Worm (Caenorhabditis elegans): ENCODE measurements around the gene npr-13.
"Not testable (repeated sequence)": the region's sequence is repeated elsewhere in the genome, so short reads cannot be mapped to it uniquely, and the experiment has no call there.

npr-13 gene

DNA sequence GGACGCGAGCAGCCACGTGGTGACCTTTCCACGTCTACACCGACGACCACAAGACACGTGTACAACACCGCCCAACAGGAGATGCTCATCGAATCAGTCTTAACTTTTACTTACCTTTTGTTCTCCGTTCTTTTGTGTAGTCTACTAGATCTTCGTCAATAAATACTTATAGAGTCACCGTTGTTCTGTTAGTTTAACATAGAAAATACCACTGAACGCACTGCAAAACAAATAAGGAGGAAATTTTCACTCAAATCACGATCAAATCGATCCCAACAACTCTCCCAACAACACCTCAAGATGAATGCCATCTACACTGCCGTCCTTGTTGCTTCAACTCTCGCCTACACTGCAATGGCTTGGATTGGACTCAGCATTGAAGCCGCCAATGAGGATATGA, 32.4 kb upstream of the npr-13 start, which contains the start of gene nspa-2:
Gene nspa-2 (plus strand): TSS at position 301 of the 400 bp plus-strand sequence.
- TF ChIP-seq zip-4 (GFP tag; optimal IDR thresholded peaks at IDR 0.05); mep-1 (tag; optimal IDR thresholded peaks at IDR 0.05); efl-1 (optimal IDR thresholded peaks at IDR 0.05); efl-1 (GFP tag; optimal IDR thresholded peaks at IDR 0.05 in 1 of 2): not testable (repeated sequence)

DNA sequence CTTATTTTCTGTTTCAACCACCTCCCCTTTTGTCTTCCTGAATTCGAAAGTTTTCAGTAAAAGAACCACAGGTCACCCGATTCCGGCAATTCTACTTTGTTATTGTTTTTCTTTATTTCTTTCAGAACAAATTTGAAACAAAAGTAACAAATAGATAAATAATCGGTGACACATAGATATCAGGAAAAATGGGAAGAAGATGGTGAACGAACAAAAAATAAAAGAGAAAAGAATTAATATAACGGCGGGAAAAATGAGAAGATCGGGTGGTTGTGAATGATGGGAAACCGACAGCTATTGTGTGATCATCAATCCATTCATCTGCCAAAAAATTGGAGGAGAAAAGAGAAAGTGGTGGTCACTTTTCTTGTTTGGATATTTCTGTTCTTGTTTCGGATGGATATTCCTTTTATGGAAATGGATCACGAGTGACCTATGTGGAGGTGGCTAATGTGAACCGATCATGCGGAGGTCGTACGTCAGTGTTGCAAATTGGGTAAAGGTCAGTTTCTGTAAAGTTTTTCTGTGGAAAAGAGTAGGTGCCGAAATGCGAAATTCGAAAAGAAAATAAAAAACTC, 18.9 kb upstream of the npr-13 start:
- TF ChIP-seq ceh-82 (tag; optimal IDR thresholded peaks at IDR 0.05), result no peak
- TF ChIP-seq mef-2 (tag; optimal IDR thresholded peaks at IDR 0.05), result no peak
- peak; percentile 8 for TF ChIP-seq lin-14 (GFP tag; optimal IDR thresholded peaks at IDR 0.05)
- no peak for TF ChIP-seq unc-130 (tag; optimal IDR thresholded peaks at IDR 0.05)
- no peak for TF ChIP-seq ets-5 (GFP tag; IDR thresholded peaks at IDR 0.05)
- no peak for TF ChIP-seq unc-62 (GFP tag; optimal IDR thresholded peaks at IDR 0.05)
- TF ChIP-seq zip-4 (GFP tag; optimal IDR thresholded peaks at IDR 0.05), result no peak
- no peak for TF ChIP-seq efl-1 (optimal IDR thresholded peaks at IDR 0.05)
- TF ChIP-seq efl-1 (GFP tag; optimal IDR thresholded peaks at IDR 0.05 in 1 of 2), result peak in 1 of 2 experiments; percentile 73
- TF ChIP-seq fos-1 (tag; optimal IDR thresholded peaks at IDR 0.05), result no peak
- TF ChIP-seq alr-1 (tag; optimal IDR thresholded peaks at IDR 0.05; ENCODE audit: borderline replicate concordance), result no peak
- TF ChIP-seq lin-15B (tag; optimal IDR thresholded peaks at IDR 0.05), result no peak
- no peak for TF ChIP-seq vab-15 (tag; optimal IDR thresholded peaks at IDR 0.05)
- TF ChIP-seq ceh-8 (GFP tag; optimal IDR thresholded peaks at IDR 0.05), result no peak
- no peak for TF ChIP-seq swsn-7 (tag; optimal IDR thresholded peaks at IDR 0.05)
- TF ChIP-seq egl-13 (tag; optimal IDR thresholded peaks at IDR 0.05), result no peak
- TF ChIP-seq xbp-1 (tag; optimal IDR thresholded peaks at IDR 0.05), result no peak
- no peak for TF ChIP-seq nhr-19 (GFP tag; conservative IDR thresholded peaks at IDR 0.05)
- TF ChIP-seq nhr-90 (tag; optimal IDR thresholded peaks at IDR 0.05; ENCODE audit: poor library complexity), result no peak
- TF ChIP-seq hlh-4 (tag; optimal IDR thresholded peaks at IDR 0.05), result no peak
- no peak for TF ChIP-seq aha-1 (tag; optimal IDR thresholded peaks at IDR 0.05)
- no peak for TF ChIP-seq dpl-1 (GFP tag; optimal IDR thresholded peaks at IDR 0.05)
- no peak for TF ChIP-seq nhr-20 (tag; optimal IDR thresholded peaks at IDR 0.05)
- no peak for TF ChIP-seq tlp-1 (tag; optimal IDR thresholded peaks at IDR 0.05)
- TF ChIP-seq zag-1 (tag; optimal IDR thresholded peaks at IDR 0.05), result no peak
- no peak for TF ChIP-seq lsy-2 (tag; optimal IDR thresholded peaks at IDR 0.05)
- no peak for TF ChIP-seq C16A3.4 (tag; optimal IDR thresholded peaks at IDR 0.05)
- TF ChIP-seq sup-37 (GFP tag; optimal IDR thresholded peaks at IDR 0.05), result no peak
- TF ChIP-seq nhr-77 (tag; optimal IDR thresholded peaks at IDR 0.05), result no peak
- TF ChIP-seq nhr-85 (tag), result peak; percentile 3
- no peak for TF ChIP-seq pax-3 (tag; optimal IDR thresholded peaks at IDR 0.05)
- peak; percentile 95 for TF ChIP-seq blmp-1 (tag; optimal IDR thresholded peaks at IDR 0.05)
- no peak for TF ChIP-seq nhr-28 (tag; optimal IDR thresholded peaks at IDR 0.05)
- no peak for TF ChIP-seq snpc-4 (tag; optimal IDR thresholded peaks at IDR 0.05)

DNA sequence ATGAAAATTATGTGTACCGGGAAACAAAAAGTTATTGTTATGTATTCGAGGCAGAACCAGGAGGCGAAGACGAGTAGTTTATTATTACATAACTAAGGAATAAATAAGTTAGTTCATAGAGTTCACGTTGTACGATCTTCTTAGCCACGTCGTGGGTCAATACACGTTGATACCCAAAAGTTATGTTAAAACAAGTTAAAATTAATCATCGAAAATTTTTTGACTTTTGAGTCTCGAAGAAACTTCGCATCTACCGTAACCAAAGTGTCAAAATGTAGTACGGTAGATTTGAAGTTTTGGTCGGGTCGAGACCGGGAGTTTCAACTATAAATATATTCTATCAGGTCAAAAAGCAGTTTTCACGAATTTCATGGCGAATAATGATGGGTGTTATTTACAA, 18.3 kb upstream of the npr-13 start, which contains the start of gene ZC412.10:
Gene ZC412.10 (minus strand): TSS at position 101 of the 400 bp plus-strand sequence.
- TF ChIP-seq Y116A8C.19 (tag; optimal IDR thresholded peaks at IDR 0.05; ENCODE audit: borderline replicate concordance); fkh-4 (tag; optimal IDR thresholded peaks at IDR 0.05; ENCODE audit: borderline replicate concordance); fos-1 (tag; optimal IDR thresholded peaks at IDR 0.05): not testable (repeated sequence)

DNA sequence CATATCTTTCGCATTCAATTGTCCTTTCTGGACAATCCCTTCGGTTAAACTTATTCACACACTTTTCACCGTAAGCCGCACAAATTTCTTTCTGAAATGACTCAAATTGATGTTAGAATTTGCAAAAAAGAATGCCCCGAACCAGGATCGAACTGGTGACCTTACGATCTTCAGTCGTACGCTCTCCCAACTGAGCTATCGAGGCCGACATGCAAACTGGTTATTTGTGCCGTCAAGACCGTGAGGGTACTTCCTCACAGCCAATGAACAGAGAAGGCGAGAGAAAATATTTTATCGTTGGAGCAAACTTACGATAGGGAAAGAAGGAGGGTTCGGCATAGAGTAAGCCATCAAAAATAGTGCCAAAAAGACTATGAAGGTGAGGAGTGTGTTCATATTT, 17.9 kb upstream of the npr-13 start:
- no peak for TF ChIP-seq fkh-10 (GFP tag; optimal IDR thresholded peaks at IDR 0.05)
- TF ChIP-seq xbp-1 (tag; optimal IDR thresholded peaks at IDR 0.05), result peak; percentile 25
- peak; percentile 21 for TF ChIP-seq tbx-2 (tag; optimal IDR thresholded peaks at IDR 0.05)
- peak; percentile 54 for TF ChIP-seq nhr-90 (tag; optimal IDR thresholded peaks at IDR 0.05; ENCODE audit: poor library complexity)
- no peak for TF ChIP-seq blmp-1 (tag; optimal IDR thresholded peaks at IDR 0.05)
- TF ChIP-seq nhr-85 (tag), result peak; percentile 28
- peak; percentile 62 for TF ChIP-seq mep-1 (tag; optimal IDR thresholded peaks at IDR 0.05)
- no peak for TF ChIP-seq pqm-1 (tag; optimal IDR thresholded peaks at IDR 0.05)
- TF ChIP-seq rnt-1 (tag; optimal IDR thresholded peaks at IDR 0.05), result peak; percentile 79
- peak; percentile 44 for TF ChIP-seq dsc-1 (tag; optimal IDR thresholded peaks at IDR 0.05)
- TF ChIP-seq nhr-20 (tag; optimal IDR thresholded peaks at IDR 0.05), result peak; percentile 48
- no peak for TF ChIP-seq lin-39 (tag; optimal IDR thresholded peaks at IDR 0.05)
- TF ChIP-seq snpc-4 (tag; optimal IDR thresholded peaks at IDR 0.05), result peak; percentile 96
- peak in 1 of 2 experiments; percentile 25 for TF ChIP-seq mdl-1 (tag; optimal IDR thresholded peaks at IDR 0.05)
- TF ChIP-seq sptf-1 (tag; optimal IDR thresholded peaks at IDR 0.05), result no peak
- peak; percentile 61 for TF ChIP-seq nhr-71 (tag; optimal IDR thresholded peaks at IDR 0.05)
- TF ChIP-seq lsy-2 (tag; optimal IDR thresholded peaks at IDR 0.05), result peak; percentile 0 to 40
- peak; percentile 61 for TF ChIP-seq nhr-47 (tag; optimal IDR thresholded peaks at IDR 0.05)
- TF ChIP-seq aly-2 (tag; optimal IDR thresholded peaks at IDR 0.05), result no peak

Data from whole organism, L1 larva.